In the genomic region with DNA sequence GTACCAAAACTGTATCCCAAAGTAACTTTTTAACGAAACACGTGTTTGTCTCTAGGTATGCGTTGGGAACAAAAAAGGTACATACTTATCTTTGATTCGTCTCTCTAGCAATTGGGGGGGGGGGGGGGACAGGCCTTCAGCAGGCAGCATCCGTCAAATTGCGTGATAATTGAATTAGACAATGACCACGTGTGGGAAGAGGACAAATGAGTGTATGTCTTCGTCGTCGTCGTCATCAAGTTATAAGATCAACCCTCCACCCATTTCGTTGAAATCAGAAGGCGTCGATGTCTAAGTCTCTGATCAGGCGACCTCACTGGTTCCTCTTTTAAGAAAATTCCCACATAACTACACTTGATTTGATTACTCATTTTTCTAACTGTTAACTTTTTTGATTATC, we compare ENCODE assay signal across 5 worm cellular contexts.
TF ChIP-seq lines count a peak whose summit lies in the region.

A gene (plus strand): TSS at position 277 of the 400 bp plus-strand sequence.

TF ChIP-seq in whole organism, L1 larva, 84 proteins besides CTCF, POLR2A, EP300 and RAD21 (continues in another document):
- peak; percentile 73 for TF ChIP-seq nhr-20 (tag; optimal IDR thresholded peaks at IDR 0.05; lab: Kevin White, UChicago)
- peak in 1 of 2 experiments; percentile 16 for TF ChIP-seq lin-35 (GFP tag; optimal IDR thresholded peaks at IDR 0.05; lab: Kevin White, UChicago)
- TF ChIP-seq grh-1 (GFP tag; IDR thresholded peaks at IDR 0.05; lab: Robert Waterston, UW): peak; percentile 76
- TF ChIP-seq nhr-19 (GFP tag; conservative IDR thresholded peaks at IDR 0.05; lab: Robert Waterston, UW): peak; percentile 69
- TF ChIP-seq nhr-85 (tag; lab: Kevin White, UChicago): peak; percentile 98
- peak; percentile 3 for TF ChIP-seq nhr-47 (tag; optimal IDR thresholded peaks at IDR 0.05; lab: Kevin White, UChicago)
- TF ChIP-seq mdl-1 (tag; optimal IDR thresholded peaks at IDR 0.05; lab: Kevin White, UChicago): peak in 1 of 2 experiments; percentile 63
- no peak for TF ChIP-seq alr-1 (tag; optimal IDR thresholded peaks at IDR 0.05; lab: Kevin White, UChicago; ENCODE audit: borderline replicate concordance)
- peak in 2 of 6 experiments; percentile 32 to 65 for TF ChIP-seq elt-3 (tag; optimal IDR thresholded peaks at IDR 0.05; lab: Kevin White, UChicago)
- no peak for TF ChIP-seq aly-2 (tag; optimal IDR thresholded peaks at IDR 0.05; lab: Kevin White, UChicago)
- no peak for TF ChIP-seq jun-1 (tag; optimal IDR thresholded peaks at IDR 0.05; lab: Kevin White, UChicago)
- peak; percentile 45 for TF ChIP-seq tbx-2 (tag; optimal IDR thresholded peaks at IDR 0.05; lab: Kevin White, UChicago)
- peak; percentile 26 for TF ChIP-seq nhr-90 (tag; optimal IDR thresholded peaks at IDR 0.05; lab: Kevin White, UChicago; ENCODE audit: poor library complexity)
- TF ChIP-seq lin-14 (GFP tag; optimal IDR thresholded peaks at IDR 0.05; lab: Kevin White, UChicago): peak; percentile 85
- no peak for TF ChIP-seq efl-1 (optimal IDR thresholded peaks at IDR 0.05; lab: Kevin White, UChicago)
- TF ChIP-seq efl-1 (GFP tag; optimal IDR thresholded peaks at IDR 0.05 in 1 of 2; lab: Kevin White, UChicago): peak in 1 of 2 experiments; percentile 84
- no peak for TF ChIP-seq isw-1 (GFP tag; IDR thresholded peaks at IDR 0.05; lab: Robert Waterston, UW)

TF ChIP-seq in whole organism, L2 larva, 48 proteins besides CTCF, POLR2A, EP300 and RAD21 (continues in another document):
- TF ChIP-seq ztf-4 (tag; optimal IDR thresholded peaks at IDR 0.05; lab: Kevin White, UChicago) (no peak), ZK546.5 (tag; optimal IDR thresholded peaks at IDR 0.05; lab: Kevin White, UChicago) (no peak), nhr-6 (tag; optimal IDR thresholded peaks at IDR 0.05; lab: Kevin White, UChicago) (no peak), unc-55 (GFP tag; optimal IDR thresholded peaks at IDR 0.05; lab: Kevin White, UChicago) (no peak), sma-3 (GFP tag; optimal IDR thresholded peaks at IDR 0.05; lab: Kevin White, UChicago) (peak; percentile 59), snpc-4 (tag; optimal IDR thresholded peaks at IDR 0.05; lab: Kevin White, UChicago) (no peak), R02D3.7 (tag; optimal IDR thresholded peaks at IDR 0.05; lab: Kevin White, UChicago) (no peak), ceh-82 (tag; optimal IDR thresholded peaks at IDR 0.05; lab: Kevin White, UChicago) (no peak), fos-1 (tag; optimal IDR thresholded peaks at IDR 0.05; lab: Kevin White, UChicago) (no peak), elt-1 (tag; optimal IDR thresholded peaks at IDR 0.05; lab: Kevin White, UChicago) (no peak), nhr-21 (tag; optimal IDR thresholded peaks at IDR 0.05; lab: Kevin White, UChicago) (peak; percentile 27), Y55F3AM.14 (GFP tag; optimal IDR thresholded peaks at IDR 0.05; lab: Kevin White, UChicago) (peak; percentile 99), nhr-10 (tag; optimal IDR thresholded peaks at IDR 0.05; lab: Kevin White, UChicago) (no peak), nhr-12 (tag; optimal IDR thresholded peaks at IDR 0.05; lab: Kevin White, UChicago) (no peak), peb-1 (tag; optimal IDR thresholded peaks at IDR 0.05; lab: Kevin White, UChicago) (no peak), aly-2 (tag; optimal IDR thresholded peaks at IDR 0.05; lab: Kevin White, UChicago) (no peak), sma-9 (GFP tag; optimal IDR thresholded peaks at IDR 0.05; lab: Kevin White, UChicago) (peak; percentile 82), sma-9 (tag; optimal IDR thresholded peaks at IDR 0.05; lab: Kevin White, UChicago) (no peak), nhr-23 (tag; optimal IDR thresholded peaks at IDR 0.05; lab: Kevin White, UChicago) (no peak)

TF ChIP-seq in whole organism, L3 larva, 47 proteins besides CTCF, POLR2A, EP300 and RAD21 (continues in another document):
- TF ChIP-seq nhr-67 (tag; optimal IDR thresholded peaks at IDR 0.05; lab: Kevin White, UChicago) (no peak), elt-3 (tag; optimal IDR thresholded peaks at IDR 0.05; lab: Kevin White, UChicago) (peak in 1 of 3 experiments; percentile 23), ceh-16 (tag; optimal IDR thresholded peaks at IDR 0.05; lab: Kevin White, UChicago) (no peak), fos-1 (tag; optimal IDR thresholded peaks at IDR 0.05; lab: Kevin White, UChicago) (no peak), hmg-11 (tag; optimal IDR thresholded peaks at IDR 0.05; lab: Kevin White, UChicago) (no peak), ceh-9 (tag; optimal IDR thresholded peaks at IDR 0.05; lab: Kevin White, UChicago) (no peak), skn-1 (tag; optimal IDR thresholded peaks at IDR 0.05; lab: Kevin White, UChicago) (no peak), R02D3.7 (tag; optimal IDR thresholded peaks at IDR 0.05; lab: Kevin White, UChicago) (no peak), ama-1 (optimal IDR thresholded peaks at IDR 0.05; lab: Kevin White, UChicago) (no peak), eor-1 (tag; optimal IDR thresholded peaks at IDR 0.05; lab: Kevin White, UChicago) (no peak), ceh-28 (tag; optimal IDR thresholded peaks at IDR 0.05; lab: Kevin White, UChicago) (no peak), unc-39 (tag; optimal IDR thresholded peaks at IDR 0.05; lab: Kevin White, UChicago) (no peak), nhr-11 (tag; optimal IDR thresholded peaks at IDR 0.05; lab: Kevin White, UChicago) (no peak), nhr-25 (tag; optimal IDR thresholded peaks at IDR 0.05; lab: Kevin White, UChicago) (peak; percentile 50), mdl-1 (tag; optimal IDR thresholded peaks at IDR 0.05; lab: Kevin White, UChicago) (peak; percentile 12), nhr-23 (tag; optimal IDR thresholded peaks at IDR 0.05; lab: Kevin White, UChicago) (peak; percentile 38), aly-2 (tag; optimal IDR thresholded peaks at IDR 0.05; lab: Kevin White, UChicago) (no peak), pqm-1 (tag; optimal IDR thresholded peaks at IDR 0.05; lab: Kevin White, UChicago) (no peak), lsy-12 (tag; optimal IDR thresholded peaks at IDR 0.05; lab: Kevin White, UChicago) (peak; percentile 52), egl-27 (tag; optimal IDR thresholded peaks at IDR 0.05; lab: Kevin White, UChicago) (no peak)

TF ChIP-seq in whole organism, L4 larva, 104 proteins besides CTCF, POLR2A, EP300 and RAD21:
- TF ChIP-seq tra-1 (GFP tag; IDR thresholded peaks at IDR 0.05; lab: Robert Waterston, UW): peak; percentile 28; the same call in 1 of the 2 replicates
- TF ChIP-seq nhr-48 (tag; optimal IDR thresholded peaks at IDR 0.05; lab: Kevin White, UChicago): peak; percentile 80
- no peak for TF ChIP-seq aly-2 (tag; optimal IDR thresholded peaks at IDR 0.05; lab: Kevin White, UChicago)
- peak; percentile 80 for TF ChIP-seq hlh-11 (tag; optimal IDR thresholded peaks at IDR 0.05; lab: Kevin White, UChicago)
- TF ChIP-seq hlh-30 (tag; optimal IDR thresholded peaks at IDR 0.05; lab: Kevin White, UChicago; ENCODE audit: insufficient read depth): no peak
- TF ChIP-seq nhr-28 (tag; optimal IDR thresholded peaks at IDR 0.05; lab: Kevin White, UChicago): peak; percentile 30
- TF ChIP-seq mxl-3 (GFP tag; optimal IDR thresholded peaks at IDR 0.05; lab: Kevin White, UChicago): peak; percentile 96
- TF ChIP-seq lin-1 (GFP tag; IDR thresholded peaks at IDR 0.05; lab: Robert Waterston, UW): 0 out of 2 replicates have a peak, but pooled peaks have one; percentile 26
- peak in 1 of 2 experiments; percentile 43 for TF ChIP-seq mdl-1 (tag; optimal IDR thresholded peaks at IDR 0.05; lab: Kevin White, UChicago)
- 0 out of 2 replicates have a peak, but pooled peaks have one; percentile 26 for TF ChIP-seq ctbp-1 (GFP tag; IDR thresholded peaks at IDR 0.05; lab: Robert Waterston, UW)
- 0 out of 2 replicates have a peak, but pooled peaks have one; percentile 38 for TF ChIP-seq ceh-20 (GFP tag; IDR thresholded peaks at IDR 0.05; lab: Robert Waterston, UW)
- no peak for TF ChIP-seq lin-38 (GFP tag; IDR thresholded peaks at IDR 0.05; lab: Robert Waterston, UW)
- TF ChIP-seq dmd-6 (GFP tag; IDR thresholded peaks at IDR 0.05; lab: Robert Waterston, UW): peak; percentile 67
- peak; percentile 55 for TF ChIP-seq gei-8 (GFP tag; optimal IDR thresholded peaks at IDR 0.05; lab: Kevin White, UChicago)

TF ChIP-seq in whole organism, young adult, 124 proteins besides CTCF, POLR2A, EP300 and RAD21 (continues in another document):
- TF ChIP-seq chd-7 (tag; optimal IDR thresholded peaks at IDR 0.05; lab: Kevin White, UChicago) (peak; percentile 17), lin-40 (tag; optimal IDR thresholded peaks at IDR 0.05; lab: Kevin White, UChicago) (peak; percentile 25), rec-8 (tag; optimal IDR thresholded peaks at IDR 0.05; lab: Kevin White, UChicago) (no peak), C06A6.2 (GFP tag; conservative IDR thresholded peaks at IDR 0.05; lab: Robert Waterston, UW) (peak; percentile 51; the same call in 1 of the 2 replicates), lin-54 (GFP tag; optimal IDR thresholded peaks at IDR 0.05; lab: Kevin White, UChicago) (no peak), Y95B8A.8 (GFP tag; IDR thresholded peaks at IDR 0.05; lab: Robert Waterston, UW) (no peak), bed-1 (GFP tag; IDR thresholded peaks at IDR 0.05; lab: Robert Waterston, UW) (no peak), Y53G8AR.9 (GFP tag; conservative IDR thresholded peaks at IDR 0.05; lab: Robert Waterston, UW) (no peak), ets-4 (GFP tag; optimal IDR thresholded peaks at IDR 0.05; lab: Kevin White, UChicago) (no peak), cebp-1 (GFP tag; IDR thresholded peaks at IDR 0.05; lab: Robert Waterston, UW) (no peak), cebp-1 (tag; optimal IDR thresholded peaks at IDR 0.05; lab: Kevin White, UChicago) (peak; percentile 35), hmg-20 (GFP tag; IDR thresholded peaks at IDR 0.05; lab: Robert Waterston, UW) (no peak), atf-7 (tag; optimal IDR thresholded peaks at IDR 0.05; lab: Kevin White, UChicago) (peak; percentile 5), nhr-179 (tag; optimal IDR thresholded peaks at IDR 0.05; lab: Kevin White, UChicago) (no peak), snpc-1.3 (tag; optimal IDR thresholded peaks at IDR 0.05; lab: Kevin White, UChicago; ENCODE audit: insufficient read depth) (no peak), K11D2.4 (GFP tag; IDR thresholded peaks at IDR 0.05; lab: Robert Waterston, UW) (0 out of 2 replicates have a peak, but pooled peaks have one; percentile 37), ceh-58 (GFP tag; IDR thresholded peaks at IDR 0.05; lab: Robert Waterston, UW) (no peak), nhr-80 (tag; optimal IDR thresholded peaks at IDR 0.05; lab: Kevin White, UChicago) (no peak), ztf-26 (tag; optimal IDR thresholded peaks at IDR 0.05; lab: Kevin White, UChicago) (peak; percentile 93), fkh-3 (tag; optimal IDR thresholded peaks at IDR 0.05; lab: Kevin White, UChicago) (no peak), lin-26 (GFP tag; IDR thresholded peaks at IDR 0.05; lab: Robert Waterston, UW) (peak; percentile 55; the same call in 1 of the 2 replicates), ztf-25 (GFP tag; IDR thresholded peaks at IDR 0.05; lab: Robert Waterston, UW) (no peak), B0336.3 (GFP tag; IDR thresholded peaks at IDR 0.05; lab: Robert Waterston, UW) (0 out of 2 replicates have a peak, but pooled peaks have one; percentile 20), nfyb-1 (GFP tag; IDR thresholded peaks at IDR 0.05; lab: Robert Waterston, UW) (peak; percentile 46; the same call in 1 of the 2 replicates), F49E8.2 (tag; optimal IDR thresholded peaks at IDR 0.05; lab: Kevin White, UChicago; ENCODE audit: insufficient read depth) (no peak)
